Worm (Caenorhabditis elegans) whole organism, L4 larva: ENCODE data around the gene srg-24.

Experiments used
- F10B5.3 ChIP-seq: sonication (generic microtip); optimal IDR thresholded peaks from 2 replicates; lab custom pipeline; 2016; ENCODE audit warnings: mild to moderate bottlenecking, missing genetic modification characterization, missing compliant biosample characterization
- F26F4.8 ChIP-seq: fragments of 200-800 bp; sonication (Bioruptor generic); conservative IDR thresholded peaks from 2 replicates; pipeline ENCODE4 v1.3.6; 2022; ENCODE audit warnings: missing genetic modification characterization, missing compliant biosample characterization
- F44E2.7 ChIP-seq: fragments of 200-800 bp; sonication (Bioruptor generic); IDR thresholded peaks from 2 replicates; pipeline ENCODE4 v2.1.2; 2022; ENCODE audit warnings: missing genetic modification characterization, missing compliant biosample characterization
- F49E8.2 ChIP-seq: sonication (generic microtip); optimal IDR thresholded peaks from 2 replicates; lab custom pipeline; 2016; ENCODE audit warnings: missing compliant biosample characterization, mild to moderate bottlenecking, missing genetic modification characterization, borderline replicate concordance
- R02D3.7 ChIP-seq: fragments of 150-350 bp; sonication (generic microtip); optimal IDR thresholded peaks from 3 replicates; lab custom pipeline; 2014; ENCODE audit warnings: missing biosample characterization, missing genetic modification characterization
- T26A8.4 ChIP-seq: fragments of 200-800 bp; sonication (Bioruptor generic); IDR thresholded peaks from 2 replicates; pipeline ENCODE4 v1.3.6; 2022; ENCODE audit warnings: missing genetic modification characterization, missing compliant biosample characterization
- Y105C5A.15 ChIP-seq: fragments of 200-800 bp; sonication (Bioruptor generic); IDR thresholded peaks from 2 replicates; pipeline ENCODE4 v1.3.6; 2022; ENCODE audit warnings: missing genetic modification characterization, missing compliant biosample characterization
- Y48G9A.11 ChIP-seq: fragments of 200-800 bp; sonication (Bioruptor generic); IDR thresholded peaks from 2 replicates; pipeline ENCODE4 v1.3.6; 2022; ENCODE audit warnings: missing genetic modification reagents, missing genetic modification characterization, missing compliant biosample characterization
- Y75B8A.6 ChIP-seq: fragments of 200-800 bp; sonication (Bioruptor generic); IDR thresholded peaks from 2 replicates; pipeline ENCODE4 v1.3.6; 2022; ENCODE audit warnings: missing genetic modification reagents, missing genetic modification characterization, missing compliant biosample characterization
- ZK546.5 ChIP-seq, 2 experiments: sonication (generic microtip); optimal IDR thresholded peaks; 2 replicates each; lab custom pipeline; 2017; ENCODE audit warnings: missing biosample characterization in 2 of 2, missing genetic modification characterization in 2 of 2
- aha-1 ChIP-seq: fragments of 150-350 bp; peaks from one replicate; lab custom pipeline; 2014; ENCODE audit warnings: missing biosample characterization, missing genetic modification characterization
- ama-1 ChIP-seq: fragments of 150-350 bp; optimal IDR thresholded peaks from 2 replicates; lab custom pipeline; 2014; ENCODE audit warnings: inconsistent platforms, mixed read lengths
- attf-4 ChIP-seq: sonication (generic microtip); optimal IDR thresholded peaks from 3 replicates; lab custom pipeline; 2017; ENCODE audit warnings: missing biosample characterization, missing genetic modification characterization
- ceh-20 ChIP-seq: fragments of 200-800 bp; sonication (Bioruptor generic); IDR thresholded peaks from 2 replicates; pipeline ENCODE4 v1.3.6; 2022; ENCODE audit warnings: missing genetic modification reagents, missing genetic modification characterization, missing compliant biosample characterization
- ceh-44 ChIP-seq: fragments of 200-800 bp; sonication (Bioruptor generic); IDR thresholded peaks from 2 replicates; pipeline ENCODE4 v1.3.6; 2022; ENCODE audit warnings: missing genetic modification reagents, missing genetic modification characterization, missing compliant biosample characterization
- cey-2 ChIP-seq: sonication (generic microtip); optimal IDR thresholded peaks from 3 replicates; lab custom pipeline; 2017; ENCODE audit warnings: missing genetic modification characterization, mild to moderate bottlenecking, missing compliant biosample characterization, antibody characterized with exemption, borderline replicate concordance; ENCODE audit not compliant: insufficient read depth
- daf-8 ChIP-seq: fragments of 200-800 bp; sonication (Bioruptor generic); IDR thresholded peaks from 2 replicates; pipeline ENCODE4 v1.3.6; 2022; ENCODE audit warnings: missing genetic modification characterization, missing compliant biosample characterization
- dmd-6 ChIP-seq: fragments of 200-800 bp; sonication (Bioruptor generic); IDR thresholded peaks from 2 replicates; pipeline ENCODE4 v1.3.6; 2022; ENCODE audit warnings: missing genetic modification reagents, missing genetic modification characterization, missing compliant biosample characterization
- dpl-1 ChIP-seq: fragments of 150-350 bp; optimal IDR thresholded peaks from 2 replicates; lab custom pipeline; 2014; ENCODE audit warnings: missing biosample characterization, missing genetic modification reagents, missing genetic modification characterization
- fos-1 ChIP-seq: fragments of 150-350 bp; optimal IDR thresholded peaks from 2 replicates; lab custom pipeline; 2014; ENCODE audit warnings: missing biosample characterization, missing genetic modification characterization
- hif-1 ChIP-seq, 2 experiments: sonication (generic microtip); optimal IDR thresholded peaks; 2 replicates each; lab custom pipeline; 2016 to 2017; ENCODE audit warnings: missing compliant biosample characterization in 2 of 2, missing genetic modification characterization in 2 of 2, missing genetic modification reagents in 2 of 2, missing genotype in 2 of 2, mild to moderate bottlenecking in 1 of 2
- hlh-30 ChIP-seq: sonication (generic microtip); optimal IDR thresholded peaks from 2 replicates; lab custom pipeline; 2017; ENCODE audit warnings: antibody characterized with exemption, mild to moderate bottlenecking, missing genetic modification characterization, missing compliant biosample characterization; ENCODE audit not compliant: insufficient read depth
- hmg-1.1 ChIP-seq: fragments of 200-800 bp; sonication (Bioruptor generic); IDR thresholded peaks from 2 replicates; pipeline ENCODE4 v1.3.6; 2022; ENCODE audit warnings: missing genetic modification reagents, missing genetic modification characterization, missing compliant biosample characterization
- lir-3 ChIP-seq: sonication (generic microtip); optimal IDR thresholded peaks from 2 replicates; lab custom pipeline; 2016; ENCODE audit warnings: mild to moderate bottlenecking, missing genetic modification characterization, missing compliant biosample characterization
- mes-2 ChIP-seq: sonication (generic microtip); optimal IDR thresholded peaks from 2 replicates; lab custom pipeline; 2016; ENCODE audit warnings: missing genotype, mild to moderate bottlenecking, missing genetic modification characterization, missing compliant biosample characterization; ENCODE audit not compliant: poor library complexity, severe bottlenecking
- mxl-2 ChIP-seq: fragments of 200-800 bp; sonication (Bioruptor generic); conservative IDR thresholded peaks from 2 replicates; pipeline ENCODE4 v1.3.6; 2022; ENCODE audit warnings: missing genetic modification reagents, missing genetic modification characterization, missing compliant biosample characterization
- nhr-10 ChIP-seq: fragments of 150-350 bp; optimal IDR thresholded peaks from 2 replicates; lab custom pipeline; 2014; ENCODE audit warnings: missing biosample characterization, missing genetic modification characterization
- nhr-25 ChIP-seq: sonication (generic microtip); optimal IDR thresholded peaks from 2 replicates; lab custom pipeline; 2017; ENCODE audit warnings: missing genetic modification characterization, mild to moderate bottlenecking, missing compliant biosample characterization, antibody characterized with exemption, moderate library complexity, borderline replicate concordance; ENCODE audit not compliant: insufficient read depth
- nhr-6 ChIP-seq: fragments of 150-350 bp; optimal IDR thresholded peaks from 2 replicates; lab custom pipeline; 2014; ENCODE audit warnings: missing biosample characterization, missing genetic modification characterization
- nhr-76 ChIP-seq: fragments of 150-350 bp; optimal IDR thresholded peaks from 2 replicates; lab custom pipeline; 2014; ENCODE audit warnings: missing biosample characterization, missing genetic modification characterization
- nhr-77 ChIP-seq: fragments of 150-350 bp; optimal IDR thresholded peaks from 2 replicates; lab custom pipeline; 2014; ENCODE audit warnings: missing biosample characterization, missing genetic modification characterization
- rbr-2 ChIP-seq: sonication (generic microtip); optimal IDR thresholded peaks from 2 replicates; lab custom pipeline; 2016; ENCODE audit warnings: missing genotype, missing genetic modification characterization, missing compliant biosample characterization
- set-16 ChIP-seq: fragments of 200-800 bp; sonication (Bioruptor generic); IDR thresholded peaks from 2 replicates; pipeline ENCODE4 v1.3.6; 2022; ENCODE audit warnings: missing genetic modification reagents, missing genetic modification characterization, missing compliant biosample characterization
- snpc-4 ChIP-seq: fragments of 150-350 bp; optimal IDR thresholded peaks from 2 replicates; lab custom pipeline; 2014; ENCODE audit warnings: missing biosample characterization, missing genetic modification characterization
- unc-39 ChIP-seq: sonication (generic microtip); optimal IDR thresholded peaks from 2 replicates; lab custom pipeline; 2017; ENCODE audit warnings: missing biosample characterization, missing genetic modification characterization
- vab-7 ChIP-seq: fragments of 200-800 bp; sonication (Bioruptor generic); IDR thresholded peaks from 2 replicates; pipeline ENCODE4 v1.3.6; 2022; ENCODE audit warnings: missing genetic modification reagents, missing genetic modification characterization, missing compliant biosample characterization
- zip-11 ChIP-seq: fragments of 200-800 bp; sonication (Bioruptor generic); IDR thresholded peaks from 2 replicates; pipeline ENCODE4 v1.3.6; 2022; ENCODE audit warnings: missing genetic modification characterization, missing compliant biosample characterization

srg-24 gene

DNA sequence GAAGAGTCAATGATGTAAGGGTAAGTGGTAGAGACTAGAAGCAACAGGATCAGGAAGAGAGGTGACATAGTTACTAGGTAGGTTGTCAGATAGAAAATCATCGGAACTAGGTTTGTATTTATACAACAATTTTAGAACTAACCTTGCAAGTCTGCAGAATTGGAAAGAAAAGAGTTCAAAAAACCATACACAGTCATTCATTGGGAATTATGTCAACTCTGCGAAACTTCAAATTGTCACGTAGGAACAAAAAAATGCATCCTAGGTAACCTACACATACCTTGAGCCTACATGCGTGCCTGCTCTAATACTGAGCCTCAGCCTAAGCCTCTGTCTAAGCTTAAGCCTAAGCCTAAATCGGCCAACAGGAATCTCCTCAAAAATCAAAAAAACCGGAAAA lies 25.9 kb upstream of the srg-24 start, which contains the start of gene ins-19 (continued):
- TF ChIP-seq ceh-20 (GFP tag; lab: Robert Waterston, UW) (no peak), set-16 (GFP tag; lab: Robert Waterston, UW) (no peak)

ce11 chrII:3123206-3123605 lies 22.8 kb upstream of the srg-24 start, which contains the start of gene srh-71:
srh-71 (plus strand) TSS chrII:3123506.
- TF ChIP-seq Y48G9A.11 (no peak), mxl-2 (GFP tag; lab: Robert Waterston, UW) (no peak), attf-4 (no peak), hif-1 (tag; optimal IDR thresholded peaks at IDR 0.05; lab: Kevin White, UChicago) (no peak), F26F4.8 (GFP tag; lab: Robert Waterston, UW) (no peak), aha-1 (tag; lab: Kevin White, UChicago) (no peak), daf-8 (GFP tag; lab: Robert Waterston, UW) (no peak), nhr-76 (no peak), unc-39 (no peak), nhr-25 (tag; lab: Kevin White, UChicago) (no peak), Y75B8A.6 (no peak), dmd-6 (GFP tag; lab: Robert Waterston, UW) (no peak), ama-1 (lab: Kevin White, UChicago) (no peak)

ce11 chrII:3118907-3119382 lies 18.5 kb upstream of the srg-24 start, which contains the start of gene T10D4.6:
T10D4.6 (plus strand) TSS chrII:3119332.
- peak; percentile 47 for TF ChIP-seq mes-2 (tag; lab: Kevin White, UChicago)
- TF ChIP-seq hmg-1.1 (GFP tag; lab: Robert Waterston, UW) = peak; percentile 44; the same call in 1 of the 2 replicates
- TF ChIP-seq Y105C5A.15 (GFP tag; lab: Robert Waterston, UW) = no peak
- TF ChIP-seq hif-1 (tag; optimal IDR thresholded peaks at IDR 0.05; lab: Kevin White, UChicago) = no peak
- TF ChIP-seq nhr-6 (tag; lab: Kevin White, UChicago) = peak; percentile 0
- no peak for TF ChIP-seq nhr-77 (tag; lab: Kevin White, UChicago)
- TF ChIP-seq cey-2 (tag; lab: Kevin White, UChicago) = no peak
- no peak for TF ChIP-seq lir-3
- peak; percentile 24 for TF ChIP-seq dpl-1 (GFP tag; lab: Kevin White, UChicago)
- TF ChIP-seq ceh-44 (GFP tag; lab: Robert Waterston, UW) = no peak
- no peak for TF ChIP-seq R02D3.7
- no peak for TF ChIP-seq F49E8.2 (tag; lab: Kevin White, UChicago)
- no peak for TF ChIP-seq hlh-30 (tag; lab: Kevin White, UChicago)

DNA sequence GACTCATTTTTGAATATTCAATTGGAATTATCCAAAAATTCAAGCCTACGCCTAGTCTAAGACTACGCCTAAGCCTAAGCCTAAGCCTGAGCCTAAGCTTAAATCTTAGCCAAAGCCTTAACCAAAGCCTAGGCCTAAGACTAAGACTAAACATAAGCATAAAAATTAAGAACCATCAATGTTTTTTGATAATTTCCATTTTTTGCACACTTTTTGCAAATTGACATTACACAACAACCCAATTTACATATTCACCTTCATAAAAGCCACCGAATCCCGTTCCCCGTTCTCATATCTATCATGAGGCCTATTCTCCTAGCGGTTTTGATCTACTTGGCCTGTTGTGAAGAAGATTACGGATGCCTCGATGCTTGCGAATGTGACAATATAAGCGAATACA lies 17.0 kb upstream of the srg-24 start, which contains the start of gene T10D4.7:
Gene T10D4.7 (plus strand): TSS at position 301 of the 400 bp plus-strand sequence.
- TF ChIP-seq hlh-30 (tag; lab: Kevin White, UChicago) (no peak), vab-7 (GFP tag; lab: Robert Waterston, UW) (no peak), nhr-10 (tag; lab: Kevin White, UChicago) (no peak), T26A8.4 (no peak), nhr-76 (no peak), hmg-1.1 (GFP tag; lab: Robert Waterston, UW) (no peak), aha-1 (tag; lab: Kevin White, UChicago) (no peak), ZK546.5 (tag; optimal IDR thresholded peaks at IDR 0.05; lab: Kevin White, UChicago) (no peak), Y105C5A.15 (GFP tag; lab: Robert Waterston, UW) (no peak), daf-8 (GFP tag; lab: Robert Waterston, UW) (no peak), fos-1 (tag; lab: Kevin White, UChicago) (no peak), rbr-2 (no peak), zip-11 (no peak), F10B5.3 (tag; lab: Kevin White, UChicago) (no peak), Y48G9A.11 (no peak), hif-1 (tag; optimal IDR thresholded peaks at IDR 0.05; lab: Kevin White, UChicago) (no peak), snpc-4 (tag; lab: Kevin White, UChicago) (no peak), F44E2.7 (GFP tag; lab: Robert Waterston, UW) (no peak), Y75B8A.6 (no peak), ceh-44 (GFP tag; lab: Robert Waterston, UW) (no peak)
